Fruit fly (Drosophila melanogaster) whole organism, embryonic: ENCODE measurements around the gene Cpr64Ad.

Experiments
- Atf3 ChIP-seq: fragments of 200-800 bp; sonication (Bioruptor generic); optimal IDR thresholded peaks from 3 replicates; lab custom pipeline; 2016; ENCODE audit warnings: missing biosample characterization, missing genetic modification characterization
- B-H2 ChIP-seq: fragments of 200-800 bp; sonication (Bioruptor generic); optimal IDR thresholded peaks from 2 replicates; lab custom pipeline; 2018; ENCODE audit warnings: missing biosample characterization, mild to moderate bottlenecking, missing genetic modification characterization
- CG15514 ChIP-seq: fragments of 200-800 bp; sonication (Bioruptor generic); optimal IDR thresholded peaks from 3 replicates; lab custom pipeline; 2017; ENCODE audit warnings: missing biosample characterization, missing genetic modification characterization, mild to moderate bottlenecking, moderate library complexity, missing genetic modification reagents
- CG43689 ChIP-seq: fragments of 200-800 bp; sonication (Bioruptor generic); IDR thresholded peaks from 2 replicates; pipeline ENCODE4 v1.3.6; 2022; ENCODE audit warnings: missing biosample characterization, missing genetic modification characterization
- CG6254 ChIP-seq: fragments of 200-800 bp; sonication (Bioruptor generic); optimal IDR thresholded peaks from 3 replicates; lab custom pipeline; 2017; ENCODE audit warnings: mild to moderate bottlenecking, missing biosample characterization, missing genetic modification reagents, missing genetic modification characterization
- Med ChIP-seq: fragments of 200-800 bp; sonication (Bioruptor generic); peaks from one replicate; lab custom pipeline; 2016; ENCODE audit warnings: missing biosample characterization, missing genetic modification characterization, mild to moderate bottlenecking, inconsistent platforms, moderate library complexity
- bcd ChIP-seq: fragments of 200-800 bp; sonication (Bioruptor generic); optimal IDR thresholded peaks from 2 replicates; lab custom pipeline; 2017; ENCODE audit warnings: missing biosample characterization, mild to moderate bottlenecking, missing genetic modification characterization
- klu ChIP-seq: fragments of 200-800 bp; sonication (Bioruptor generic); IDR thresholded peaks from 2 replicates; pipeline ENCODE4 v1.3.6; 2022; ENCODE audit warnings: missing biosample characterization, missing genetic modification characterization
- org-1 ChIP-seq: fragments of 200-800 bp; sonication (Bioruptor generic); optimal IDR thresholded peaks from 2 replicates; lab custom pipeline; 2017; ENCODE audit warnings: missing biosample characterization, missing genetic modification characterization
- pita ChIP-seq: fragments of 200-800 bp; sonication (Bioruptor generic); optimal IDR thresholded peaks from 2 replicates; lab custom pipeline; 2017; ENCODE audit warnings: missing biosample characterization, mild to moderate bottlenecking, missing genetic modification characterization
- scrt ChIP-seq: fragments of 200-800 bp; sonication (Bioruptor generic); optimal IDR thresholded peaks from 2 replicates; lab custom pipeline; 2018; ENCODE audit warnings: missing biosample characterization, mild to moderate bottlenecking, missing genetic modification characterization, moderate library complexity
- sna ChIP-seq: fragments of 200-800 bp; sonication (Bioruptor generic); IDR thresholded peaks from 2 replicates; pipeline ENCODE4 v1.3.6; 2022; ENCODE audit warnings: missing biosample characterization, missing genetic modification characterization; ENCODE audit not compliant: partially characterized antibody

DNA sequence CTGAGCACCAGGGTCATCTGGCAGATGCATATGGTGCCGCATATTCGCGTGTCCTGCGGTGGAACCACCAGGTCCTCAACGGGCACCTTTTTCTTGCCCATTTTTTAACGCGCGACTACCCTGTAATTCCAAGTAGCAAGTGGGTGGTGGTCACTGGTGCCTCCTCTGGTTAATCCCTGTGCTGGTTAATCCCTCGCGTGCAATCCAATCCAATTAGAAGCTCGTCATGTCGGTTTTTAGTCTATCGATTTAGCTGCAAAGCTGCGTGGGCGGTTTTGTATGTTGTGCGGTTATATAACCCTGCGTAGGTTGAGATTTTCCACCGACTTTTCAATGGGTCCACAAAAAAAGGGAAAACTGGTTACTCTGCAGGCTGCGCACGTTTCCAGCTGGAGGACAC is 30.6 kb upstream of the Cpr64Ad start, which contains the start of gene Teh3:
- TF ChIP-seq bcd (GFP tag; lab: Kevin White, UChicago) (no peak), pita (GFP tag; lab: Kevin White, UChicago) (no peak), sna (no peak), CG6254 (GFP tag; lab: Kevin White, UChicago) (no peak), klu (GFP tag; lab: Robert Waterston, UW) (no peak), Med (GFP tag; lab: Kevin White, UChicago) (no peak), B-H2 (GFP tag; lab: Kevin White, UChicago) (no peak), org-1 (GFP tag; lab: Kevin White, UChicago) (no peak), scrt (no peak), CG15514 (GFP tag; lab: Kevin White, UChicago) (no peak), CG43689 (no peak), Atf3 (GFP tag; lab: Kevin White, UChicago) (no peak)
